Fruit fly (Drosophila melanogaster) whole organism, embryonic: Measurements from ENCODE around the gene Cyp310a1.
A peak's percentile ranks its signal among the peaks of the same experiment; 100 is the strongest.

Source experiments
- CG10209 ChIP-seq: fragments of 200-800 bp; sonication (Bioruptor generic); optimal IDR thresholded peaks from 3 replicates; lab custom pipeline; 2017; ENCODE audit warnings: missing biosample characterization, mild to moderate bottlenecking, missing genetic modification characterization, missing genetic modification reagents
- CG10366 ChIP-seq: fragments of 200-800 bp; sonication (Bioruptor generic); IDR thresholded peaks from 2 replicates; pipeline ENCODE4 v1.3.6; 2022; ENCODE audit warnings: missing biosample characterization, missing genetic modification characterization
- CG11093 ChIP-seq: fragments of 200-800 bp; sonication (Bioruptor generic); IDR thresholded peaks from 3 replicates; pipeline ENCODE4 v1.3.6; 2022; ENCODE audit warnings: missing biosample characterization, missing genetic modification characterization
- CG11456 ChIP-seq: fragments of 200-800 bp; sonication (Bioruptor generic); IDR thresholded peaks from 3 replicates; pipeline ENCODE4 v1.3.6; 2022; ENCODE audit warnings: missing biosample characterization, missing genetic modification characterization
- CG11560 ChIP-seq: fragments of 200-800 bp; sonication (Bioruptor generic); IDR thresholded peaks from 3 replicates; pipeline ENCODE4 v1.3.6; 2022; ENCODE audit warnings: missing biosample characterization, missing genetic modification characterization
- CG12071 ChIP-seq: fragments of 200-800 bp; sonication (Bioruptor generic); optimal IDR thresholded peaks from 3 replicates; lab custom pipeline; 2018; ENCODE audit warnings: missing biosample characterization, mild to moderate bottlenecking, missing genetic modification characterization
- CG12104 ChIP-seq: fragments of 200-800 bp; sonication (Bioruptor generic); optimal IDR thresholded peaks from 3 replicates; lab custom pipeline; 2016; ENCODE audit warnings: missing biosample characterization, missing genetic modification characterization
- CG12299 ChIP-seq: fragments of 200-800 bp; sonication (Bioruptor generic); optimal IDR thresholded peaks from 2 replicates; lab custom pipeline; 2018; ENCODE audit warnings: missing biosample characterization, mild to moderate bottlenecking, missing genetic modification characterization
- CG12942 ChIP-seq: fragments of 200-800 bp; sonication (Bioruptor generic); optimal IDR thresholded peaks from 3 replicates; lab custom pipeline; 2016; ENCODE audit warnings: missing biosample characterization, missing genetic modification characterization
- CG15601 ChIP-seq: fragments of 200-800 bp; sonication (Bioruptor generic); optimal IDR thresholded peaks from 3 replicates; lab custom pipeline; 2019; ENCODE audit warnings: missing biosample characterization, mild to moderate bottlenecking, missing genetic modification characterization, moderate library complexity
- CG17328 ChIP-seq: fragments of 200-800 bp; sonication (Bioruptor generic); IDR thresholded peaks from 2 replicates; pipeline ENCODE4 v1.3.6; 2022; ENCODE audit warnings: missing biosample characterization, missing genetic modification characterization
- CG18011 ChIP-seq: fragments of 200-800 bp; sonication (Bioruptor generic); optimal IDR thresholded peaks from 2 replicates; lab custom pipeline; 2017; ENCODE audit warnings: missing biosample characterization, missing genetic modification characterization, mild to moderate bottlenecking, moderate library complexity, missing genotype
- CG2199 ChIP-seq: fragments of 200-800 bp; sonication (Bioruptor generic); IDR thresholded peaks from 3 replicates; pipeline ENCODE4 v1.3.6; 2022; ENCODE audit warnings: missing biosample characterization, missing genetic modification characterization
- CG2712 ChIP-seq: fragments of 200-800 bp; optimal IDR thresholded peaks from 3 replicates; lab custom pipeline; 2019; ENCODE audit warnings: missing biosample characterization, mild to moderate bottlenecking, missing genetic modification characterization, moderate library complexity
- CG34224 ChIP-seq: fragments of 200-800 bp; sonication (Bioruptor generic); IDR thresholded peaks from 3 replicates; pipeline ENCODE4 v1.3.6; 2022; ENCODE audit warnings: missing biosample characterization, missing genetic modification characterization; ENCODE audit not compliant: partially characterized antibody
- CG8765 ChIP-seq: fragments of 200-800 bp; sonication (Bioruptor generic); IDR thresholded peaks from 2 replicates; pipeline ENCODE4 v1.3.6; 2022; ENCODE audit warnings: missing biosample characterization, missing genetic modification characterization
- CG9215 ChIP-seq: fragments of 200-800 bp; sonication (Bioruptor generic); IDR thresholded peaks from 2 replicates; pipeline ENCODE4 v1.3.6; 2022; ENCODE audit warnings: missing biosample characterization, missing genetic modification characterization
- CkIIα-i1 ChIP-seq: fragments of 200-800 bp; sonication (Bioruptor generic); IDR thresholded peaks from 2 replicates; pipeline ENCODE4 v1.3.6; 2022; ENCODE audit warnings: missing biosample characterization, missing genetic modification characterization
- CoRest ChIP-seq: fragments of 200-800 bp; sonication (Bioruptor generic); optimal IDR thresholded peaks from 3 replicates; lab custom pipeline; 2018; ENCODE audit warnings: missing biosample characterization, mild to moderate bottlenecking, missing genetic modification characterization, moderate library complexity
- Eip74EF ChIP-seq, 2 experiments: fragments of 200-800 bp in 1 of 2; fragments of >200 bp in 1 of 2; sonication (Bioruptor generic) in 1 of 2; optimal IDR thresholded peaks; 2 replicates each; lab custom pipeline; 2017 to 2019; ENCODE audit warnings: missing biosample characterization in 2 of 2, missing genetic modification characterization in 2 of 2, mild to moderate bottlenecking in 1 of 2, moderate library complexity in 1 of 2
- H15 ChIP-seq: fragments of 200-800 bp; sonication (Bioruptor generic); IDR thresholded peaks from 3 replicates; pipeline ENCODE4 v1.3.6; 2022; ENCODE audit warnings: missing biosample characterization, missing genetic modification characterization
- HLHmδ ChIP-seq: fragments of 200-800 bp; sonication (Bioruptor generic); optimal IDR thresholded peaks from 2 replicates; lab custom pipeline; 2018; ENCODE audit warnings: missing biosample characterization, mild to moderate bottlenecking, missing genetic modification characterization, moderate library complexity
- Nf-YA ChIP-seq: fragments of 200-800 bp; sonication (Bioruptor generic); IDR thresholded peaks from 2 replicates; pipeline ENCODE4 v1.3.6; 2022; ENCODE audit warnings: missing biosample characterization, missing genetic modification characterization
- Nf-YC ChIP-seq: fragments of 200-800 bp; optimal IDR thresholded peaks from 3 replicates; lab custom pipeline; 2019; ENCODE audit warnings: missing biosample characterization, mild to moderate bottlenecking, missing genetic modification characterization, moderate library complexity
- NfI ChIP-seq: fragments of 200-800 bp; sonication (Bioruptor generic); optimal IDR thresholded peaks from 3 replicates; lab custom pipeline; 2018; ENCODE audit warnings: missing biosample characterization, mild to moderate bottlenecking, missing genetic modification characterization, moderate library complexity
- Ptx1 ChIP-seq: fragments of 200-800 bp; sonication (Bioruptor generic); IDR thresholded peaks from 2 replicates; pipeline ENCODE4 v1.3.6; 2022; ENCODE audit warnings: missing biosample characterization, missing genetic modification characterization
- Sin3A ChIP-seq: fragments of >200 bp; optimal IDR thresholded peaks from 2 replicates; lab custom pipeline; 2018
- Stat92E ChIP-seq, 3 experiments: fragments of >200 bp in 2 of 3; fragments of 200-800 bp in 1 of 3; sonication (Bioruptor generic) in 1 of 3; optimal IDR thresholded peaks; 2 replicates each; lab custom pipeline; 2017 to 2019; ENCODE audit warnings: missing biosample characterization in 3 of 3, missing genetic modification characterization in 3 of 3, mild to moderate bottlenecking in 1 of 3, moderate library complexity in 1 of 3
- cato ChIP-seq: fragments of 200-800 bp; sonication (Bioruptor generic); optimal IDR thresholded peaks from 2 replicates; lab custom pipeline; 2016; ENCODE audit warnings: missing biosample characterization, missing genetic modification characterization, borderline replicate concordance
- chinmo ChIP-seq: fragments of 200-800 bp; sonication (Bioruptor generic); IDR thresholded peaks from 4 replicates; pipeline ENCODE4 v1.3.6; 2022; ENCODE audit warnings: missing biosample characterization, missing genetic modification characterization; ENCODE audit not compliant: partially characterized antibody
- chm ChIP-seq: fragments of 200-800 bp; sonication (Bioruptor generic); IDR thresholded peaks from 2 replicates; pipeline ENCODE4 v1.3.6; 2022; ENCODE audit warnings: missing biosample characterization, missing genetic modification characterization
- jumu ChIP-seq: fragments of 200-800 bp; sonication (Bioruptor generic); optimal IDR thresholded peaks from 3 replicates; lab custom pipeline; 2016; ENCODE audit warnings: missing biosample characterization, missing genetic modification characterization
- org-1 ChIP-seq: fragments of 200-800 bp; sonication (Bioruptor generic); optimal IDR thresholded peaks from 2 replicates; lab custom pipeline; 2017; ENCODE audit warnings: missing biosample characterization, missing genetic modification characterization
- pita ChIP-seq: fragments of 200-800 bp; sonication (Bioruptor generic); optimal IDR thresholded peaks from 2 replicates; lab custom pipeline; 2017; ENCODE audit warnings: missing biosample characterization, mild to moderate bottlenecking, missing genetic modification characterization
- prd ChIP-seq, 3 experiments: fragments of >200 bp in 2 of 3; fragments of 200-800 bp in 1 of 3; sonication (Bioruptor generic) in 1 of 3; optimal IDR thresholded peaks in 2 of 3; IDR thresholded peaks in 1 of 3; 2 replicates in 2 of 3; 3 replicates in 1 of 3; pipeline versions ENCODE4 v1.3.6 to Lab custom; 2017 to 2022; ENCODE audit warnings: missing biosample characterization in 1 of 3, missing genetic modification characterization in 1 of 3
- psq ChIP-seq: fragments of 200-800 bp; sonication (Bioruptor generic); optimal IDR thresholded peaks from 2 replicates; lab custom pipeline; 2017; ENCODE audit warnings: missing biosample characterization, missing genetic modification characterization
- pzg ChIP-seq: fragments of 200-800 bp; sonication (Bioruptor generic); optimal IDR thresholded peaks from 3 replicates; lab custom pipeline; 2018; ENCODE audit warnings: missing biosample characterization, mild to moderate bottlenecking, missing genetic modification characterization, moderate library complexity
- run ChIP-seq: fragments of 200-800 bp; sonication (Bioruptor generic); optimal IDR thresholded peaks from 3 replicates; lab custom pipeline; 2018; ENCODE audit warnings: missing biosample characterization, mild to moderate bottlenecking, missing genetic modification characterization
- salm ChIP-seq: fragments of 200-800 bp; sonication (Bioruptor generic); optimal IDR thresholded peaks from 2 replicates; lab custom pipeline; 2018; ENCODE audit warnings: missing biosample characterization, mild to moderate bottlenecking, missing genetic modification characterization
- ssp ChIP-seq: fragments of 200-800 bp; sonication (Bioruptor generic); IDR thresholded peaks from 2 replicates; pipeline ENCODE4 v1.3.6; 2022; ENCODE audit warnings: missing biosample characterization, missing genetic modification characterization
- twi ChIP-seq: fragments of 200-800 bp; optimal IDR thresholded peaks from 2 replicates; lab custom pipeline; 2019; ENCODE audit warnings: missing biosample characterization, mild to moderate bottlenecking, missing genetic modification characterization, moderate library complexity
- zen ChIP-seq: fragments of 200-800 bp; sonication (Bioruptor generic); optimal IDR thresholded peaks from 3 replicates; lab custom pipeline; 2018; ENCODE audit warnings: missing biosample characterization, mild to moderate bottlenecking, missing genetic modification characterization, moderate library complexity

The Cyp310a1 gene

DNA sequence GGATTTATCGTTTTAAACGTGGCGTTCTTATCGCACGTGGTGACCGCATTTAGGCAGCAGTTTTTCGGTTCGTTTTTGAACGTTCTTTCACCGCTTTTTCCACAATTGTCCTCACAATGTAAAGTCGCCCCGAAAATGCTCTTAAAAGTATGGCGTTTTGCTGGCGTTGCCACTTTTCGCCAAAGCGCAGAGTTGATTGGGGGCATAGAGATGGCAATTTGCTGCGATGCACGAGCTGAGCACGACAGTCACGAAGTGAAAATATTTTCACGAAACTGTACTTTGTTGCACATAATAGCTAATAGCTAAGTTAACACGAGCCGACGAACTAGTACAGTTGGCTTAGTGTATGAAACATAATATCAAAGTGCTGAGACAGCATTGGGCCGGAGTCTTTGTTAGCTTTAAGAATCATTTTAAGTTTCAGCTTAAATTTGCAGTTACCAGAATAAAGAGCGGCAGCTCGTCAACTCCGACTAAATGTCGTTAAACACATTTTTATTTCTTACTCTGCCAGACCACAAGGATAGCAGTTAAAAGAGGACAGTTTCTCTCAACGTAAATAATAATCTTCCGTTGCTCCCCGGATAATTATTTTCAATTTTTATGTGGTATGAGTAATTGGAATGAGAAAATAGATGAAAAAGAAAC is 36.0 kb upstream of the Cyp310a1 start, which contains the start of gene msl-1 (continued):
- TF ChIP-seq jumu (peak; percentile 68), CG2199 (GFP tag; lab: Robert Waterston, UW) (no peak), H15 (GFP tag; lab: Robert Waterston, UW) (no peak; the same call in 2 of the 3 replicates), CG10366 (peak; percentile 10; the same call in 1 of the 2 replicates), CG17328 (0 out of 2 replicates have a peak, but pooled peaks have one; percentile 13), Sin3A (lab: Kevin White, UChicago) (peak; percentile 67), run (tag; lab: Kevin White, UChicago) (no peak), CG12104 (GFP tag; lab: Kevin White, UChicago) (no peak), CG2712 (tag; lab: Kevin White, UChicago) (no peak), CG8765 (GFP tag; lab: Robert Waterston, UW) (peak; percentile 33; the same call in 1 of the 2 replicates), chinmo (GFP tag; lab: Robert Waterston, UW) (peak; percentile 95; the same call in 2 of the 4 replicates), NfI (GFP tag; lab: Kevin White, UChicago) (peak; percentile 40), salm (tag; lab: Kevin White, UChicago) (no peak), CoRest (tag; lab: Kevin White, UChicago) (no peak), prd (optimal IDR thresholded peaks at IDR 0.05; lab: Kevin White, UChicago) (no peak), prd (GFP tag; IDR thresholded peaks at IDR 0.05; lab: Robert Waterston, UW) (peak; percentile 61), Stat92E (GFP tag; optimal IDR thresholded peaks at IDR 0.05; lab: Kevin White, UChicago) (no peak), CG12071 (GFP tag; lab: Kevin White, UChicago) (no peak), CkIIα-i1 (GFP tag; lab: Robert Waterston, UW) (no peak), zen (no peak), Ptx1 (peak; percentile 31; the same call in 1 of the 2 replicates), Eip74EF (GFP tag; optimal IDR thresholded peaks at IDR 0.05; lab: Kevin White, UChicago) (no peak), Nf-YC (tag; lab: Kevin White, UChicago) (no peak), CG18011 (GFP tag; lab: Kevin White, UChicago) (no peak), ssp (GFP tag; lab: Robert Waterston, UW) (peak; percentile 26; the same call in 1 of the 2 replicates), CG11456 (GFP tag; lab: Robert Waterston, UW) (peak; percentile 80), CG11560 (tag; lab: Robert Waterston, UW) (no peak), CG12299 (tag; lab: Kevin White, UChicago) (no peak), CG34224 (GFP tag; lab: Robert Waterston, UW) (peak; percentile 90), chm (no peak), cato (GFP tag; lab: Kevin White, UChicago) (no peak), CG10209 (no peak), CG11093 (GFP tag; lab: Robert Waterston, UW) (no peak), CG15601 (tag; lab: Kevin White, UChicago) (no peak), pzg (GFP tag; lab: Kevin White, UChicago) (peak; percentile 81), twi (tag; lab: Kevin White, UChicago) (no peak), psq (GFP tag; lab: Kevin White, UChicago) (no peak), Nf-YA (GFP tag; lab: Robert Waterston, UW) (no peak), CG12942 (no peak), pita (GFP tag; lab: Kevin White, UChicago) (no peak), CG9215 (GFP tag; lab: Robert Waterston, UW) (peak; percentile 25; the same call in 1 of the 2 replicates), org-1 (GFP tag; lab: Kevin White, UChicago) (no peak), HLHmδ (GFP tag; lab: Kevin White, UChicago) (peak; percentile 46)
- TF ChIP-seq, all 482 proteins: peak for 166
